Worm (Caenorhabditis elegans) whole organism, L4 larva: ENCODE measurements around the gene semo-1.
A peak's percentile ranks its signal among the peaks of the same experiment; 100 is the strongest.

ENCODE experiments used
- F10B5.3 ChIP-seq: sonication (generic microtip); optimal IDR thresholded peaks from 2 replicates; lab custom pipeline; 2016; ENCODE audit warnings: mild to moderate bottlenecking, missing genetic modification characterization, missing compliant biosample characterization
- F49E8.2 ChIP-seq: sonication (generic microtip); optimal IDR thresholded peaks from 2 replicates; lab custom pipeline; 2016; ENCODE audit warnings: missing compliant biosample characterization, mild to moderate bottlenecking, missing genetic modification characterization, borderline replicate concordance
- R02D3.7 ChIP-seq: fragments of 150-350 bp; sonication (generic microtip); optimal IDR thresholded peaks from 3 replicates; lab custom pipeline; 2014; ENCODE audit warnings: missing biosample characterization, missing genetic modification characterization
- T20F7.1 ChIP-seq: fragments of 200-800 bp; sonication (Bioruptor generic); optimal IDR thresholded peaks from 2 replicates; lab custom pipeline; 2018; ENCODE audit warnings: mild to moderate bottlenecking, missing genetic modification characterization, missing compliant biosample characterization
- Y48G9A.11 ChIP-seq: fragments of 200-800 bp; sonication (Bioruptor generic); IDR thresholded peaks from 2 replicates; pipeline ENCODE4 v1.3.6; 2022; ENCODE audit warnings: missing genetic modification reagents, missing genetic modification characterization, missing compliant biosample characterization
- ZK546.5 ChIP-seq, 2 experiments: sonication (generic microtip); optimal IDR thresholded peaks; 2 replicates each; lab custom pipeline; 2017; ENCODE audit warnings: missing biosample characterization in 2 of 2, missing genetic modification characterization in 2 of 2
- aha-1 ChIP-seq: fragments of 150-350 bp; peaks from one replicate; lab custom pipeline; 2014; ENCODE audit warnings: missing biosample characterization, missing genetic modification characterization
- aly-2 ChIP-seq: sonication (generic microtip); optimal IDR thresholded peaks from 2 replicates; lab custom pipeline; 2018; ENCODE audit warnings: missing biosample characterization, missing genetic modification characterization
- arid-1 ChIP-seq: fragments of 200-800 bp; sonication (Bioruptor generic); conservative IDR thresholded peaks from 2 replicates; pipeline ENCODE4 v1.3.6; 2022; ENCODE audit warnings: missing genetic modification reagents, missing genetic modification characterization, missing compliant biosample characterization
- attf-4 ChIP-seq: sonication (generic microtip); optimal IDR thresholded peaks from 3 replicates; lab custom pipeline; 2017; ENCODE audit warnings: missing biosample characterization, missing genetic modification characterization
- ceh-20 ChIP-seq: fragments of 200-800 bp; sonication (Bioruptor generic); IDR thresholded peaks from 2 replicates; pipeline ENCODE4 v1.3.6; 2022; ENCODE audit warnings: missing genetic modification reagents, missing genetic modification characterization, missing compliant biosample characterization
- ces-1 ChIP-seq: fragments of 150-350 bp; sonication (generic microtip); optimal IDR thresholded peaks from 4 replicates; lab custom pipeline; 2014; ENCODE audit warnings: missing biosample characterization, missing genetic modification reagents, missing genetic modification characterization
- daf-16 ChIP-seq, 3 experiments: sonication (generic microtip); optimal IDR thresholded peaks; 2 replicates each; lab custom pipeline; 2016 to 2017; ENCODE audit warnings: missing genetic modification characterization in 3 of 3, missing genetic modification reagents in 3 of 3, mild to moderate bottlenecking in 2 of 3, missing compliant biosample characterization in 2 of 3, missing biosample characterization in 1 of 3, moderate library complexity in 1 of 3
- daf-19 ChIP-seq: fragments of 200-800 bp; sonication (Bioruptor generic); conservative IDR thresholded peaks from 2 replicates; pipeline ENCODE4 v1.3.6; 2022; ENCODE audit warnings: missing genetic modification characterization, missing compliant biosample characterization
- dmd-6 ChIP-seq: fragments of 200-800 bp; sonication (Bioruptor generic); IDR thresholded peaks from 2 replicates; pipeline ENCODE4 v1.3.6; 2022; ENCODE audit warnings: missing genetic modification reagents, missing genetic modification characterization, missing compliant biosample characterization
- dmd-9 ChIP-seq: fragments of 200-800 bp; sonication (Bioruptor generic); IDR thresholded peaks from 2 replicates; pipeline ENCODE4 v1.3.6; 2022; ENCODE audit warnings: missing genetic modification reagents, missing genetic modification characterization, missing compliant biosample characterization
- dpl-1 ChIP-seq: fragments of 150-350 bp; optimal IDR thresholded peaks from 2 replicates; lab custom pipeline; 2014; ENCODE audit warnings: missing biosample characterization, missing genetic modification reagents, missing genetic modification characterization
- dve-1 ChIP-seq: sonication (generic microtip); optimal IDR thresholded peaks from 2 replicates; lab custom pipeline; 2017; ENCODE audit warnings: antibody characterized with exemption, mild to moderate bottlenecking, missing genetic modification characterization, missing compliant biosample characterization; ENCODE audit not compliant: insufficient read depth
- egl-27 ChIP-seq: sonication (generic microtip); optimal IDR thresholded peaks from 3 replicates; lab custom pipeline; 2017; ENCODE audit warnings: missing biosample characterization, missing genetic modification reagents, missing genetic modification characterization
- fos-1 ChIP-seq: fragments of 150-350 bp; optimal IDR thresholded peaks from 2 replicates; lab custom pipeline; 2014; ENCODE audit warnings: missing biosample characterization, missing genetic modification characterization
- hif-1 ChIP-seq, 2 experiments: sonication (generic microtip); optimal IDR thresholded peaks; 2 replicates each; lab custom pipeline; 2016 to 2017; ENCODE audit warnings: missing compliant biosample characterization in 2 of 2, missing genetic modification characterization in 2 of 2, missing genetic modification reagents in 2 of 2, missing genotype in 2 of 2, mild to moderate bottlenecking in 1 of 2
- hlh-11 ChIP-seq: fragments of 200-800 bp; sonication (Bioruptor generic); optimal IDR thresholded peaks from 2 replicates; lab custom pipeline; 2018; ENCODE audit warnings: mild to moderate bottlenecking, missing genetic modification characterization, missing compliant biosample characterization
- hlh-30 ChIP-seq: sonication (generic microtip); optimal IDR thresholded peaks from 2 replicates; lab custom pipeline; 2017; ENCODE audit warnings: antibody characterized with exemption, mild to moderate bottlenecking, missing genetic modification characterization, missing compliant biosample characterization; ENCODE audit not compliant: insufficient read depth
- hmg-1.1 ChIP-seq: fragments of 200-800 bp; sonication (Bioruptor generic); IDR thresholded peaks from 2 replicates; pipeline ENCODE4 v1.3.6; 2022; ENCODE audit warnings: missing genetic modification reagents, missing genetic modification characterization, missing compliant biosample characterization
- lim-7 ChIP-seq: fragments of 200-800 bp; sonication (Bioruptor generic); IDR thresholded peaks from 2 replicates; pipeline ENCODE4 v1.3.6; 2022; ENCODE audit warnings: missing genetic modification characterization, missing compliant biosample characterization
- lin-13 ChIP-seq: fragments of 150-350 bp; optimal IDR thresholded peaks from 2 replicates; lab custom pipeline; 2014; ENCODE audit warnings: missing biosample characterization, missing genetic modification reagents, missing genetic modification characterization
- lsy-2 ChIP-seq, 2 experiments: fragments of 150-350 bp in 1 of 2; sonication (generic microtip) in 1 of 2; optimal IDR thresholded peaks; 2 replicates each; lab custom pipeline; 2014 to 2017; ENCODE audit warnings: missing biosample characterization in 2 of 2, missing genetic modification characterization in 2 of 2
- madf-5 ChIP-seq, 2 experiments: fragments of 200-800 bp; sonication (Bioruptor generic); IDR thresholded peaks; 2 replicates each; pipeline ENCODE4 v1.3.6; 2022; ENCODE audit warnings: missing compliant biosample characterization in 2 of 2, missing genetic modification characterization in 2 of 2
- mep-1 ChIP-seq: fragments of 150-350 bp; sonication (generic microtip); optimal IDR thresholded peaks from 3 replicates; lab custom pipeline; 2014; ENCODE audit warnings: missing biosample characterization, missing genetic modification characterization
- mxl-2 ChIP-seq: fragments of 200-800 bp; sonication (Bioruptor generic); conservative IDR thresholded peaks from 2 replicates; pipeline ENCODE4 v1.3.6; 2022; ENCODE audit warnings: missing genetic modification reagents, missing genetic modification characterization, missing compliant biosample characterization
- mxl-3 ChIP-seq: fragments of 200-800 bp; sonication (Bioruptor generic); optimal IDR thresholded peaks from 2 replicates; lab custom pipeline; 2018; ENCODE audit warnings: mild to moderate bottlenecking, missing genetic modification characterization, missing compliant biosample characterization
- nhr-102 ChIP-seq: sonication (generic microtip); optimal IDR thresholded peaks from 2 replicates; lab custom pipeline; 2016; ENCODE audit warnings: mild to moderate bottlenecking, missing genetic modification characterization, moderate library complexity, missing compliant biosample characterization
- nhr-11 ChIP-seq: fragments of 150-350 bp; optimal IDR thresholded peaks from 2 replicates; lab custom pipeline; 2014; ENCODE audit warnings: missing biosample characterization, missing genetic modification characterization
- nhr-25 ChIP-seq: sonication (generic microtip); optimal IDR thresholded peaks from 2 replicates; lab custom pipeline; 2017; ENCODE audit warnings: missing genetic modification characterization, mild to moderate bottlenecking, missing compliant biosample characterization, antibody characterized with exemption, moderate library complexity, borderline replicate concordance; ENCODE audit not compliant: insufficient read depth
- nhr-28 ChIP-seq: fragments of 150-350 bp; optimal IDR thresholded peaks from 2 replicates; lab custom pipeline; 2014; ENCODE audit warnings: missing biosample characterization, missing genetic modification characterization
- nhr-41 ChIP-seq: fragments of 200-800 bp; sonication (Bioruptor generic); IDR thresholded peaks from 2 replicates; pipeline ENCODE4 v1.3.6; 2022; ENCODE audit warnings: missing genetic modification reagents, missing genetic modification characterization, missing compliant biosample characterization
- nhr-6 ChIP-seq: fragments of 150-350 bp; optimal IDR thresholded peaks from 2 replicates; lab custom pipeline; 2014; ENCODE audit warnings: missing biosample characterization, missing genetic modification characterization
- nhr-76 ChIP-seq: fragments of 150-350 bp; optimal IDR thresholded peaks from 2 replicates; lab custom pipeline; 2014; ENCODE audit warnings: missing biosample characterization, missing genetic modification characterization
- nhr-77 ChIP-seq: fragments of 150-350 bp; optimal IDR thresholded peaks from 2 replicates; lab custom pipeline; 2014; ENCODE audit warnings: missing biosample characterization, missing genetic modification characterization
- php-3 ChIP-seq: fragments of 200-800 bp; sonication (Bioruptor generic); IDR thresholded peaks from 2 replicates; pipeline ENCODE4 v1.3.6; 2022; ENCODE audit warnings: missing genetic modification reagents, missing genetic modification characterization, missing compliant biosample characterization
- pqm-1 ChIP-seq: sonication (generic microtip); optimal IDR thresholded peaks from 2 replicates; lab custom pipeline; 2017; ENCODE audit warnings: missing biosample characterization, missing genetic modification characterization
- spr-1 ChIP-seq: sonication (generic microtip); optimal IDR thresholded peaks from 2 replicates; lab custom pipeline; 2016; ENCODE audit warnings: mild to moderate bottlenecking, missing genetic modification characterization, missing compliant biosample characterization
- spr-3 ChIP-seq: fragments of 200-800 bp; sonication (Bioruptor generic); optimal IDR thresholded peaks from 2 replicates; lab custom pipeline; 2018; ENCODE audit warnings: mild to moderate bottlenecking, missing genetic modification characterization, missing compliant biosample characterization
- tra-1 ChIP-seq: fragments of 200-800 bp; sonication (Bioruptor generic); IDR thresholded peaks from 2 replicates; pipeline ENCODE4 v1.3.6; 2022; ENCODE audit warnings: missing genetic modification reagents, missing genetic modification characterization, missing compliant biosample characterization
- unc-39 ChIP-seq: sonication (generic microtip); optimal IDR thresholded peaks from 2 replicates; lab custom pipeline; 2017; ENCODE audit warnings: missing biosample characterization, missing genetic modification characterization
- unc-62 ChIP-seq, 3 experiments: fragments of 150-350 bp in 1 of 3; sonication (generic microtip); optimal IDR thresholded peaks in 2 of 3; peaks in 1 of 3; 1 replicate in 1 of 3; 2 replicates in 2 of 3; lab custom pipeline; 2014 to 2017; ENCODE audit warnings: missing biosample characterization in 3 of 3, missing genetic modification characterization in 3 of 3, missing genetic modification reagents in 3 of 3, missing genotype in 1 of 3
- zip-11 ChIP-seq: fragments of 200-800 bp; sonication (Bioruptor generic); IDR thresholded peaks from 2 replicates; pipeline ENCODE4 v1.3.6; 2022; ENCODE audit warnings: missing genetic modification characterization, missing compliant biosample characterization

semo-1 gene

ce11 chrIV:14033752-14034570 is 17.0 kb upstream of the semo-1 start:
- TF ChIP-seq aly-2 (no peak), nhr-77 (tag; lab: Kevin White, UChicago) (peak; percentile 49), lim-7 (GFP tag; lab: Robert Waterston, UW) (peak; percentile 60; the same call in 1 of the 2 replicates), nhr-76 (tag; lab: Kevin White, UChicago) (no peak), spr-3 (peak; percentile 63), mxl-3 (peak; percentile 90), mxl-2 (no peak), dpl-1 (GFP tag; lab: Kevin White, UChicago) (peak; percentile 19), egl-27 (tag; lab: Kevin White, UChicago) (no peak), spr-1 (peak; percentile 82), dmd-6 (GFP tag; lab: Robert Waterston, UW) (peak; percentile 56), R02D3.7 (tag; lab: Kevin White, UChicago) (no peak), T20F7.1 (GFP tag; lab: Kevin White, UChicago) (peak; percentile 48), php-3 (GFP tag; lab: Robert Waterston, UW) (0 out of 2 replicates have a peak, but pooled peaks have one; percentile 17), lin-13 (peak; percentile 47), dmd-9 (GFP tag; lab: Robert Waterston, UW) (peak; percentile 5; the same call in 1 of the 2 replicates), daf-19 (GFP tag; lab: Robert Waterston, UW) (peak; percentile 83), pqm-1 (tag; lab: Kevin White, UChicago) (no peak), ceh-20 (GFP tag; lab: Robert Waterston, UW) (0 out of 2 replicates have a peak, but pooled peaks have one; percentile 13), hif-1 (tag; optimal IDR thresholded peaks at IDR 0.05; lab: Kevin White, UChicago) (peak in 1 of 2 experiments; percentile 56), ces-1 (GFP tag; lab: Kevin White, UChicago) (peak; percentile 67), hlh-30 (tag; lab: Kevin White, UChicago) (peak; percentile 82), nhr-102 (tag; lab: Kevin White, UChicago) (peak; percentile 94), attf-4 (tag; lab: Kevin White, UChicago) (peak; percentile 13), nhr-11 (tag; lab: Kevin White, UChicago) (peak; percentile 85), madf-5 (GFP tag; IDR thresholded peaks at IDR 0.05; lab: Robert Waterston, UW) (0 out of 4 replicates have a peak, but pooled peaks of 1 of the 2 experiments have one; percentile 18), Y48G9A.11 (no peak), daf-16 (GFP tag; optimal IDR thresholded peaks at IDR 0.05; lab: Kevin White, UChicago) (peak in 1 of 2 experiments; percentile 85), daf-16 (tag; optimal IDR thresholded peaks at IDR 0.05; lab: Kevin White, UChicago) (peak; percentile 64), dve-1 (tag; lab: Kevin White, UChicago) (peak; percentile 87), mep-1 (tag; lab: Kevin White, UChicago) (peak; percentile 87), hlh-11 (peak; percentile 90), nhr-6 (tag; lab: Kevin White, UChicago) (peak; percentile 89), ZK546.5 (tag; optimal IDR thresholded peaks at IDR 0.05; lab: Kevin White, UChicago) (peak in 1 of 2 experiments; percentile 28), F10B5.3 (tag; lab: Kevin White, UChicago) (peak; percentile 78), lsy-2 (tag; optimal IDR thresholded peaks at IDR 0.05; lab: Kevin White, UChicago) (peak; percentile 57 to 84), arid-1 (GFP tag; lab: Robert Waterston, UW) (no peak), aha-1 (peak; percentile 98), nhr-41 (GFP tag; lab: Robert Waterston, UW) (no peak; the same call in none of the 2 replicates), hmg-1.1 (GFP tag; lab: Robert Waterston, UW) (peak; percentile 6), nhr-28 (tag; lab: Kevin White, UChicago) (peak; percentile 74), nhr-25 (tag; lab: Kevin White, UChicago) (peak; percentile 94), F49E8.2 (no peak), unc-39 (no peak), unc-62 (GFP tag; optimal IDR thresholded peaks at IDR 0.05 in 1 of 2; lab: Kevin White, UChicago) (peak in 1 of 2 experiments; percentile 48), unc-62 (tag; optimal IDR thresholded peaks at IDR 0.05; lab: Kevin White, UChicago) (no peak), tra-1 (GFP tag; lab: Robert Waterston, UW) (no peak), fos-1 (tag; lab: Kevin White, UChicago) (no peak), zip-11 (GFP tag; lab: Robert Waterston, UW) (no peak)
